Fruit fly (Drosophila melanogaster) whole organism, embryonic: ENCODE results near the gene CG45099.

Experiments used
- Abd-B ChIP-seq: fragments of 200-800 bp; sonication (Bioruptor generic); optimal IDR thresholded peaks from 2 replicates; lab custom pipeline; 2018; ENCODE audit warnings: missing biosample characterization, mild to moderate bottlenecking, missing genetic modification characterization, moderate library complexity
- Ada2b ChIP-seq: fragments of 200-800 bp; sonication (Bioruptor generic); IDR thresholded peaks from 2 replicates; pipeline ENCODE4 v1.3.6; 2022; ENCODE audit warnings: missing biosample characterization, missing genetic modification characterization
- CG11093 ChIP-seq: fragments of 200-800 bp; sonication (Bioruptor generic); IDR thresholded peaks from 3 replicates; pipeline ENCODE4 v1.3.6; 2022; ENCODE audit warnings: missing biosample characterization, missing genetic modification characterization
- CG11723 ChIP-seq: fragments of 200-800 bp; sonication (Bioruptor generic); optimal IDR thresholded peaks from 2 replicates; lab custom pipeline; 2017; ENCODE audit warnings: missing biosample characterization, mild to moderate bottlenecking, missing genetic modification characterization
- CG15601 ChIP-seq: fragments of 200-800 bp; sonication (Bioruptor generic); optimal IDR thresholded peaks from 3 replicates; lab custom pipeline; 2019; ENCODE audit warnings: missing biosample characterization, mild to moderate bottlenecking, missing genetic modification characterization, moderate library complexity
- CG1602 ChIP-seq: fragments of 200-800 bp; sonication (Bioruptor generic); optimal IDR thresholded peaks from 3 replicates; lab custom pipeline; 2016; ENCODE audit warnings: missing biosample characterization, missing genetic modification characterization
- CG1647 ChIP-seq: fragments of 200-800 bp; sonication (Bioruptor generic); optimal IDR thresholded peaks from 3 replicates; lab custom pipeline; 2016; ENCODE audit warnings: missing biosample characterization, missing genetic modification characterization
- CG1792 ChIP-seq: fragments of 200-800 bp; sonication (Bioruptor generic); optimal IDR thresholded peaks from 2 replicates; lab custom pipeline; 2016; ENCODE audit warnings: missing biosample characterization, missing genetic modification characterization
- CG1832 ChIP-seq: fragments of 200-800 bp; sonication (Bioruptor generic); optimal IDR thresholded peaks from 2 replicates; lab custom pipeline; 2017; ENCODE audit warnings: missing biosample characterization, mild to moderate bottlenecking, missing genetic modification characterization, inconsistent platforms
- CG2202 ChIP-seq: fragments of 200-800 bp; sonication (Bioruptor generic); optimal IDR thresholded peaks from 2 replicates; lab custom pipeline; 2018; ENCODE audit warnings: missing biosample characterization, mild to moderate bottlenecking, missing genetic modification characterization
- CG30431 ChIP-seq: fragments of 200-800 bp; sonication (Bioruptor generic); optimal IDR thresholded peaks from 2 replicates; lab custom pipeline; 2017; ENCODE audit warnings: missing biosample characterization, missing genetic modification characterization
- CG4730 ChIP-seq: fragments of 200-800 bp; sonication (Bioruptor generic); IDR thresholded peaks from 2 replicates; pipeline ENCODE4 v1.3.6; 2022; ENCODE audit warnings: missing biosample characterization, missing genetic modification characterization
- CG4854 ChIP-seq: fragments of 200-800 bp; sonication (Bioruptor generic); optimal IDR thresholded peaks from 2 replicates; lab custom pipeline; 2016; ENCODE audit warnings: missing biosample characterization, missing genetic modification characterization, inconsistent platforms
- CG5953 ChIP-seq: fragments of 200-800 bp; sonication (Bioruptor generic); IDR thresholded peaks from 2 replicates; pipeline ENCODE4 v1.3.6; 2022; ENCODE audit warnings: missing biosample characterization, missing genetic modification characterization
- CG7357 ChIP-seq: fragments of 200-800 bp; sonication (Bioruptor generic); IDR thresholded peaks from 3 replicates; pipeline ENCODE4 v1.3.6; 2022; ENCODE audit warnings: missing biosample characterization, missing genetic modification characterization
- CG7928 ChIP-seq: fragments of 200-800 bp; sonication (Bioruptor generic); optimal IDR thresholded peaks from 2 replicates; lab custom pipeline; 2017; ENCODE audit warnings: missing biosample characterization, mild to moderate bottlenecking, missing genetic modification characterization
- CG8944 ChIP-seq: fragments of 200-800 bp; sonication (Bioruptor generic); optimal IDR thresholded peaks from 3 replicates; lab custom pipeline; 2016; ENCODE audit warnings: missing biosample characterization, missing genetic modification characterization
- D19B ChIP-seq: fragments of 200-800 bp; sonication (Bioruptor generic); optimal IDR thresholded peaks from 2 replicates; lab custom pipeline; 2017; ENCODE audit warnings: missing biosample characterization, mild to moderate bottlenecking, missing genetic modification characterization
- Dip3 ChIP-seq: fragments of 200-800 bp; sonication (Bioruptor generic); optimal IDR thresholded peaks from 3 replicates; lab custom pipeline; 2016; ENCODE audit warnings: missing biosample characterization, missing genetic modification characterization
- Dp ChIP-seq: fragments of 200-800 bp; sonication (Bioruptor generic); optimal IDR thresholded peaks from 2 replicates; lab custom pipeline; 2018; ENCODE audit warnings: missing biosample characterization, mild to moderate bottlenecking, missing genetic modification characterization, moderate library complexity
- Drgx ChIP-seq: fragments of 200-800 bp; sonication (Bioruptor generic); IDR thresholded peaks from 2 replicates; pipeline ENCODE4 v1.3.6; 2022; ENCODE audit warnings: missing biosample characterization, missing genetic modification characterization
- E2f2 ChIP-seq: fragments of 200-800 bp; sonication (Bioruptor generic); IDR thresholded peaks from 2 replicates; pipeline ENCODE4 v1.3.6; 2022; ENCODE audit warnings: missing biosample characterization, missing genetic modification characterization
- Fer1 ChIP-seq: fragments of 200-800 bp; sonication (Bioruptor generic); optimal IDR thresholded peaks from 2 replicates; lab custom pipeline; 2017; ENCODE audit warnings: missing biosample characterization, mild to moderate bottlenecking, missing genetic modification characterization
- Gsc ChIP-seq: fragments of 200-800 bp; sonication (Bioruptor generic); IDR thresholded peaks from 2 replicates; pipeline ENCODE4 v1.3.6; 2022; ENCODE audit warnings: missing biosample characterization, missing genetic modification characterization
- Gug ChIP-seq: fragments of 200-800 bp; sonication (Bioruptor generic); IDR thresholded peaks from 4 replicates; pipeline ENCODE4 v1.3.6; 2022; ENCODE audit warnings: missing biosample characterization, missing genetic modification characterization
- H15 ChIP-seq: fragments of 200-800 bp; sonication (Bioruptor generic); IDR thresholded peaks from 3 replicates; pipeline ENCODE4 v1.3.6; 2022; ENCODE audit warnings: missing biosample characterization, missing genetic modification characterization
- HLH54F ChIP-seq: fragments of 200-800 bp; sonication (Bioruptor generic); optimal IDR thresholded peaks from 3 replicates; lab custom pipeline; 2016; ENCODE audit warnings: missing biosample characterization, missing genetic modification characterization
- Kr ChIP-seq: fragments of 200-800 bp; sonication (Bioruptor generic); optimal IDR thresholded peaks from 2 replicates; lab custom pipeline; 2017; ENCODE audit warnings: missing biosample characterization, mild to moderate bottlenecking, missing genetic modification characterization
- MTF-1 ChIP-seq: fragments of 200-800 bp; sonication (Bioruptor generic); optimal IDR thresholded peaks from 2 replicates; lab custom pipeline; 2018; ENCODE audit warnings: missing biosample characterization, mild to moderate bottlenecking, missing genetic modification characterization, borderline replicate concordance
- Oaz ChIP-seq: fragments of 200-800 bp; sonication (Bioruptor generic); IDR thresholded peaks from 2 replicates; pipeline ENCODE4 v1.3.6; 2022; ENCODE audit warnings: missing biosample characterization, missing genetic modification characterization
- Rfx ChIP-seq: fragments of 200-800 bp; sonication (Bioruptor generic); IDR thresholded peaks from 2 replicates; pipeline ENCODE4 v1.3.6; 2022; ENCODE audit warnings: missing biosample characterization, missing genetic modification characterization
- Sox102F ChIP-seq: fragments of 200-800 bp; sonication (Bioruptor generic); optimal IDR thresholded peaks from 2 replicates; lab custom pipeline; 2018; ENCODE audit warnings: missing biosample characterization, mild to moderate bottlenecking, missing genetic modification characterization, moderate library complexity
- al ChIP-seq: fragments of 200-800 bp; sonication (Bioruptor generic); IDR thresholded peaks from 2 replicates; pipeline ENCODE4 v1.3.6; 2022; ENCODE audit warnings: missing biosample characterization, missing genetic modification characterization
- ap ChIP-seq: fragments of 200-800 bp; sonication (Bioruptor generic); IDR thresholded peaks from 2 replicates; pipeline ENCODE4 v1.3.6; 2022; ENCODE audit warnings: missing biosample characterization, missing genetic modification characterization
- ara ChIP-seq: fragments of 200-800 bp; sonication (Bioruptor generic); IDR thresholded peaks from 2 replicates; pipeline ENCODE4 v1.3.6; 2022; ENCODE audit warnings: missing biosample characterization, missing genetic modification characterization
- cato ChIP-seq: fragments of 200-800 bp; sonication (Bioruptor generic); optimal IDR thresholded peaks from 2 replicates; lab custom pipeline; 2016; ENCODE audit warnings: missing biosample characterization, missing genetic modification characterization, borderline replicate concordance
- dmrt99B ChIP-seq: fragments of 200-800 bp; sonication (Bioruptor generic); optimal IDR thresholded peaks from 2 replicates; lab custom pipeline; 2018; ENCODE audit warnings: missing biosample characterization, mild to moderate bottlenecking, missing genetic modification characterization, moderate library complexity
- gem ChIP-seq: fragments of 200-800 bp; sonication (Bioruptor generic); optimal IDR thresholded peaks from 2 replicates; lab custom pipeline; 2019; ENCODE audit warnings: missing biosample characterization, mild to moderate bottlenecking, missing genetic modification characterization, moderate library complexity
- jumu ChIP-seq: fragments of 200-800 bp; sonication (Bioruptor generic); optimal IDR thresholded peaks from 3 replicates; lab custom pipeline; 2016; ENCODE audit warnings: missing biosample characterization, missing genetic modification characterization
- lilli ChIP-seq: fragments of 200-800 bp; sonication (Bioruptor generic); optimal IDR thresholded peaks from 3 replicates; lab custom pipeline; 2016; ENCODE audit warnings: missing biosample characterization, missing genetic modification characterization
- lov ChIP-seq, 2 experiments: fragments of 200-800 bp in 1 of 2; fragments of >200 bp in 1 of 2; sonication (Bioruptor generic) in 1 of 2; IDR thresholded peaks in 1 of 2; optimal IDR thresholded peaks in 1 of 2; 2 replicates in 1 of 2; 3 replicates in 1 of 2; pipeline versions ENCODE4 v1.3.6 to Lab custom; 2017 to 2022; ENCODE audit warnings: missing biosample characterization in 1 of 2, missing genetic modification characterization in 1 of 2
- mam ChIP-seq: fragments of 200-800 bp; sonication (Bioruptor generic); optimal IDR thresholded peaks from 3 replicates; lab custom pipeline; 2016; ENCODE audit warnings: missing biosample characterization, missing genetic modification characterization
- nmo ChIP-seq: fragments of 200-800 bp; sonication (Bioruptor generic); optimal IDR thresholded peaks from 2 replicates; lab custom pipeline; 2018; ENCODE audit warnings: missing biosample characterization, mild to moderate bottlenecking, missing genetic modification characterization, moderate library complexity
- onecut ChIP-seq: fragments of 200-800 bp; sonication (Bioruptor generic); IDR thresholded peaks from 2 replicates; pipeline ENCODE4 v1.3.6; 2022; ENCODE audit warnings: missing biosample characterization, missing genetic modification characterization
- ro ChIP-seq: fragments of 200-800 bp; sonication (Bioruptor generic); IDR thresholded peaks from 2 replicates; pipeline ENCODE4 v1.3.6; 2022; ENCODE audit warnings: missing biosample characterization, missing genetic modification characterization
- row ChIP-seq: fragments of 200-800 bp; sonication (Bioruptor generic); IDR thresholded peaks from 3 replicates; pipeline ENCODE4 v1.3.6; 2022; ENCODE audit warnings: missing biosample characterization, missing genetic modification characterization
- so ChIP-seq: fragments of 200-800 bp; sonication (Bioruptor generic); IDR thresholded peaks from 3 replicates; pipeline ENCODE4 v1.3.6; 2022; ENCODE audit warnings: missing biosample characterization, missing genetic modification characterization
- ssp ChIP-seq: fragments of 200-800 bp; sonication (Bioruptor generic); IDR thresholded peaks from 2 replicates; pipeline ENCODE4 v1.3.6; 2022; ENCODE audit warnings: missing biosample characterization, missing genetic modification characterization
- tio ChIP-seq: fragments of 200-800 bp; sonication (Bioruptor generic); optimal IDR thresholded peaks from 2 replicates; lab custom pipeline; 2017; ENCODE audit warnings: missing biosample characterization, missing genetic modification characterization, inconsistent platforms
- unc-4 ChIP-seq: fragments of 200-800 bp; sonication (Bioruptor generic); IDR thresholded peaks from 2 replicates; pipeline ENCODE4 v1.3.6; 2022; ENCODE audit warnings: missing biosample characterization, missing genetic modification characterization; ENCODE audit not compliant: partially characterized antibody
- usp ChIP-seq: fragments of >200 bp; optimal IDR thresholded peaks from 2 replicates; lab custom pipeline; 2017; ENCODE audit warnings: missing biosample characterization, missing genetic modification characterization

CG45099 gene

DNA sequence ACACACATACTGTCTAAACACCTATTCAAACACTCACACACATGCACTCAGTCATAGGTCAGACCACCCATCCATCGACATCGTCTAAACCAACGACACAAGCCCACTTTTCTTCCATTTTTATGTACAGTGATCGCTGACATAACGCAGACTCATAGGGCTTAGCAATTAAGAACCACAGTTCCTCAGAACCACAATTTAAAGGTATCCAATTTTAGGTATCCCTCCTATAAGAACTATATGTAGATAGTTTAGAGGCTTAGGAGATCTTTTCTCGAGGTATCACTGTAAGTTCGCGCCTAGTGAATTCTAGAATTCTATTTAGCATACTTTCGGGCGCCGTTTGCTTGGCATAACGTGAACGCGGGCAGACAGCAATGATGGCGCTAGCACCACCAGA, 41.2 kb downstream of the CG45099 start (continued):
- TF ChIP-seq Oaz (GFP tag; lab: Robert Waterston, UW) (no peak), Abd-B (GFP tag; lab: Kevin White, UChicago) (peak; percentile 66), ap (GFP tag; lab: Robert Waterston, UW) (peak; percentile 17; the same call in 1 of the 2 replicates), CG4730 (GFP tag; lab: Robert Waterston, UW) (peak; percentile 43), CG7928 (GFP tag; lab: Kevin White, UChicago) (no peak), usp (GFP tag; lab: Kevin White, UChicago) (no peak), tio (GFP tag; lab: Kevin White, UChicago) (peak; percentile 14), gem (peak; percentile 47), CG7357 (GFP tag; lab: Robert Waterston, UW) (peak; percentile 34; the same call in 1 of the 3 replicates), CG1792 (GFP tag; lab: Kevin White, UChicago) (no peak), CG30431 (GFP tag; lab: Kevin White, UChicago) (peak; percentile 27), Rfx (peak; percentile 61; the same call in 1 of the 2 replicates), so (no peak), CG2202 (tag; lab: Kevin White, UChicago) (no peak), CG8944 (GFP tag; lab: Kevin White, UChicago) (peak; percentile 8), MTF-1 (GFP tag; lab: Kevin White, UChicago) (no peak), ro (no peak), Fer1 (GFP tag; lab: Kevin White, UChicago) (no peak), Dip3 (GFP tag; lab: Kevin White, UChicago) (peak; percentile 49), Drgx (GFP tag; lab: Robert Waterston, UW) (peak; percentile 82), CG1832 (GFP tag; lab: Kevin White, UChicago) (no peak), ssp (GFP tag; lab: Robert Waterston, UW) (0 out of 2 replicates have a peak, but pooled peaks have one; percentile 39), CG1647 (GFP tag; lab: Kevin White, UChicago) (no peak), cato (GFP tag; lab: Kevin White, UChicago) (no peak), CG5953 (no peak; the same call in 1 of the 2 replicates), ara (peak; percentile 56; the same call in 1 of the 2 replicates), CG15601 (no peak), E2f2 (GFP tag; lab: Robert Waterston, UW) (peak; percentile 23; the same call in 1 of the 2 replicates), jumu (no peak), CG4854 (GFP tag; lab: Kevin White, UChicago) (no peak), Gug (GFP tag; lab: Robert Waterston, UW) (peak; percentile 73), lov (optimal IDR thresholded peaks at IDR 0.05; lab: Kevin White, UChicago) (no peak), lov (GFP tag; IDR thresholded peaks at IDR 0.05; lab: Robert Waterston, UW) (0 out of 3 replicates have a peak, but pooled peaks have one; percentile 38), row (GFP tag; lab: Robert Waterston, UW) (peak; percentile 68), onecut (GFP tag; lab: Robert Waterston, UW) (peak; percentile 30; the same call in 1 of the 2 replicates), lilli (GFP tag; lab: Kevin White, UChicago) (peak; percentile 34), Dp (GFP tag; lab: Kevin White, UChicago) (no peak), CG11093 (GFP tag; lab: Robert Waterston, UW) (peak; percentile 57; the same call in 1 of the 3 replicates), dmrt99B (peak; percentile 46), CG1602 (GFP tag; lab: Kevin White, UChicago) (peak; percentile 44), Ada2b (GFP tag; lab: Robert Waterston, UW) (peak; percentile 60; the same call in 1 of the 2 replicates), Kr (GFP tag; lab: Kevin White, UChicago) (no peak), D19B (no peak), HLH54F (GFP tag; lab: Kevin White, UChicago) (peak; percentile 19), mam (GFP tag; lab: Kevin White, UChicago) (peak; percentile 60), Gsc (GFP tag; lab: Robert Waterston, UW) (0 out of 2 replicates have a peak, but pooled peaks have one; percentile 28), nmo (peak; percentile 57), al (GFP tag; lab: Robert Waterston, UW) (peak; percentile 63), unc-4 (no peak), CG11723 (GFP tag; lab: Kevin White, UChicago) (no peak), H15 (peak; percentile 45; the same call in 1 of the 3 replicates), Sox102F (GFP tag; lab: Kevin White, UChicago) (peak; percentile 60)
